Fruit fly (Drosophila melanogaster): ENCODE measurements around the gene mor.
A peak's percentile ranks its signal among the peaks of the same experiment; 100 is the strongest.

- TF ChIP-seq CG4496 (GFP tag; IDR thresholded peaks at IDR 0.05) (0 out of 3 replicates have a peak, but pooled peaks have one; percentile 8), Ets98B (GFP tag; IDR thresholded peaks at IDR 0.05) (no peak), CG12605 (GFP tag; IDR thresholded peaks at IDR 0.05) (no peak), CG10348 (GFP tag; IDR thresholded peaks at IDR 0.05) (no peak), rn (GFP tag; IDR thresholded peaks at IDR 0.05) (no peak), CG9948 (tag; optimal IDR thresholded peaks at IDR 0.05) (no peak), EcR (GFP tag; optimal IDR thresholded peaks at IDR 0.05) (no peak), CG8301 (tag; optimal IDR thresholded peaks at IDR 0.05) (no peak), CG32121 (GFP tag; IDR thresholded peaks at IDR 0.05) (no peak), CG17806 (tag; optimal IDR thresholded peaks at IDR 0.05) (no peak), D1 (tag; optimal IDR thresholded peaks at IDR 0.05) (no peak), Snoo (tag; optimal IDR thresholded peaks at IDR 0.05) (no peak), Pif1A (GFP tag; optimal IDR thresholded peaks at IDR 0.05) (no peak), fd96Ca (GFP tag; IDR thresholded peaks at IDR 0.05) (no peak)
Observed at dm6 chr3R:15933609-15934232, 39.0 kb downstream of the mor start, which contains the start of the genes CG5478 and blp.
